Worm (Caenorhabditis elegans) whole organism, L3 larva: Measurements from ENCODE around the gene nex-2.
A peak's percentile ranks its signal among the peaks of the same experiment; 100 is the strongest.

Experiments
- ceh-82 ChIP-seq: fragments of 150-350 bp; optimal IDR thresholded peaks from 2 replicates; lab custom pipeline; 2014; ENCODE audit warnings: missing biosample characterization, missing genetic modification characterization
- fos-1 ChIP-seq: fragments of 150-350 bp; optimal IDR thresholded peaks from 2 replicates; lab custom pipeline; 2014; ENCODE audit warnings: missing biosample characterization, missing genetic modification characterization
- unc-62 ChIP-seq: fragments of 150-350 bp; sonication (generic microtip); optimal IDR thresholded peaks from 4 replicates; lab custom pipeline; 2014; ENCODE audit warnings: missing biosample characterization, missing genetic modification reagents, missing genetic modification characterization
- zag-1 ChIP-seq: fragments of 150-350 bp; optimal IDR thresholded peaks from 2 replicates; lab custom pipeline; 2014; ENCODE audit warnings: missing biosample characterization, missing genetic modification characterization

DNA sequence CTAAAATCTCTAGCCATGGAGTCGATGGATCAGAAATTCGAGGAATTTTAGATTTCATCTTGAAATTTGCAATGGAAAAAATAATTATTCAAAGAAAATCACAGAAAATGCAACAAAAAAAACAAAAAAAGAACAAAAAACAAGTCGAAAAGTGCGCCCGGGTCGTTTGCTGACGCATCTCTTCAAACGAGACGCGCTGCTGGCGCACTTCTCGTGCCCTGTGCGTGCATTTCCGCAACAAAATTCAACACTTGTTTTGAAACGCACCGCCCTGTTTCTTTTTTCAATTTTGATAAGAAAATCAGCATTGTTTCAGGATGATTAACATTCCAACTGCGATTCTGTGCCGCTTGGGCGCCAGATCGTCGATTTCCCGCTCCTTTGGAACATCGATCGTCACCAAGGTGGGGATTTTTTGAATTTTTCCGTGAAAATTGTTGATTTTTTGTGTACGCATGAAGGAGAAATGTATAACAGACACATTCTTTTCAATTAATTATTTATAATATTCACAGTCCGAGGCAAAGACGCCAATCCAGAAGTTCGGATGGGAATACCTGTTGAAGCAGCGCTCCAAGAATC, 3.8 kb upstream of the nex-2 start, which contains the start of the genes jmjd-4 and mev-1:
- TF ChIP-seq zag-1 (tag; lab: Kevin White, UChicago), result no peak
- TF ChIP-seq ceh-82, result peak; percentile 56
- TF ChIP-seq fos-1 (tag; lab: Kevin White, UChicago), result no peak
- TF ChIP-seq unc-62 (GFP tag; lab: Kevin White, UChicago), result no peak
